Worm (Caenorhabditis elegans) whole organism, L3 larva: ENCODE results near the gene ptr-19.

Experiments used
- R02D3.7 ChIP-seq: fragments of 150-350 bp; optimal IDR thresholded peaks from 2 replicates; lab custom pipeline; 2014; ENCODE audit warnings: missing biosample characterization, missing genetic modification characterization
- ZK546.5 ChIP-seq: sonication (generic microtip); optimal IDR thresholded peaks from 2 replicates; lab custom pipeline; 2017; ENCODE audit warnings: missing biosample characterization, missing genetic modification characterization
- aly-2 ChIP-seq: fragments of 150-350 bp; optimal IDR thresholded peaks from 2 replicates; lab custom pipeline; 2014; ENCODE audit warnings: missing biosample characterization, missing genetic modification characterization
- ama-1 ChIP-seq: fragments of 150-350 bp; optimal IDR thresholded peaks from 2 replicates; lab custom pipeline; 2018
- ceh-16 ChIP-seq: sonication (generic microtip); optimal IDR thresholded peaks from 2 replicates; lab custom pipeline; 2017; ENCODE audit warnings: missing biosample characterization, missing genetic modification characterization
- ceh-28 ChIP-seq: fragments of 150-350 bp; optimal IDR thresholded peaks from 2 replicates; lab custom pipeline; 2014; ENCODE audit warnings: missing biosample characterization, missing genetic modification reagents, missing genetic modification characterization
- ceh-82 ChIP-seq: fragments of 150-350 bp; optimal IDR thresholded peaks from 2 replicates; lab custom pipeline; 2014; ENCODE audit warnings: missing biosample characterization, missing genetic modification characterization
- ceh-9 ChIP-seq: sonication (generic microtip); optimal IDR thresholded peaks from 2 replicates; lab custom pipeline; 2018; ENCODE audit warnings: missing biosample characterization, missing genetic modification characterization
- daf-12 ChIP-seq: fragments of 150-350 bp; optimal IDR thresholded peaks from 2 replicates; lab custom pipeline; 2014; ENCODE audit warnings: missing biosample characterization, missing genetic modification reagents, missing genetic modification characterization
- egl-27 ChIP-seq: sonication (generic microtip); optimal IDR thresholded peaks from 4 replicates; lab custom pipeline; 2017; ENCODE audit warnings: missing biosample characterization, missing genetic modification reagents, missing genetic modification characterization
- egl-5 ChIP-seq: fragments of 150-350 bp; optimal IDR thresholded peaks from 2 replicates; lab custom pipeline; 2017; ENCODE audit warnings: missing biosample characterization, missing genetic modification reagents, missing genetic modification characterization, inconsistent platforms
- elt-1 ChIP-seq: fragments of 150-350 bp; optimal IDR thresholded peaks from 2 replicates; lab custom pipeline; 2014; ENCODE audit warnings: missing biosample characterization, missing genetic modification characterization
- elt-2 ChIP-seq: sonication (generic microtip); optimal IDR thresholded peaks from 2 replicates; lab custom pipeline; 2016; ENCODE audit warnings: missing genetic modification reagents, mild to moderate bottlenecking, missing genetic modification characterization, missing compliant biosample characterization
- elt-3 ChIP-seq, 3 experiments: fragments of 150-350 bp in 1 of 3; sonication (generic microtip) in 2 of 3; optimal IDR thresholded peaks; 2 replicates in 2 of 3; 4 replicates in 1 of 3; lab custom pipeline; 2014 to 2017; ENCODE audit warnings: missing biosample characterization in 3 of 3, missing genetic modification characterization in 3 of 3
- eor-1 ChIP-seq, 2 experiments: fragments of 150-350 bp; optimal IDR thresholded peaks; 2 replicates each; lab custom pipeline; 2014 to 2018; ENCODE audit warnings: missing biosample characterization in 2 of 2, missing genetic modification characterization in 2 of 2
- fkh-10 ChIP-seq: sonication (generic microtip); optimal IDR thresholded peaks from 2 replicates; lab custom pipeline; 2017; ENCODE audit warnings: missing biosample characterization, missing genetic modification reagents, missing genetic modification characterization
- fkh-2 ChIP-seq: fragments of 150-350 bp; optimal IDR thresholded peaks from 2 replicates; lab custom pipeline; 2014; ENCODE audit warnings: missing biosample characterization, missing genetic modification reagents, missing genetic modification characterization
- fos-1 ChIP-seq: fragments of 150-350 bp; optimal IDR thresholded peaks from 2 replicates; lab custom pipeline; 2014; ENCODE audit warnings: missing biosample characterization, missing genetic modification characterization
- hmg-11 ChIP-seq: sonication (generic microtip); optimal IDR thresholded peaks from 2 replicates; lab custom pipeline; 2016; ENCODE audit warnings: missing genetic modification characterization, missing compliant biosample characterization
- jun-1 ChIP-seq: fragments of 150-350 bp; optimal IDR thresholded peaks from 2 replicates; lab custom pipeline; 2014; ENCODE audit warnings: missing biosample characterization, missing genetic modification reagents, missing genetic modification characterization
- lin-15B ChIP-seq: fragments of 150-350 bp; optimal IDR thresholded peaks from 2 replicates; lab custom pipeline; 2014; ENCODE audit warnings: missing biosample characterization, missing genetic modification characterization
- lin-39 ChIP-seq: fragments of 150-350 bp; optimal IDR thresholded peaks from 2 replicates; lab custom pipeline; 2018; ENCODE audit warnings: missing biosample characterization, missing genetic modification reagents, missing genetic modification characterization
- lsy-12 ChIP-seq: sonication (generic microtip); optimal IDR thresholded peaks from 2 replicates; lab custom pipeline; 2016; ENCODE audit warnings: mild to moderate bottlenecking, missing genetic modification characterization, missing compliant biosample characterization
- mdl-1 ChIP-seq: fragments of 150-350 bp; optimal IDR thresholded peaks from 2 replicates; lab custom pipeline; 2014; ENCODE audit warnings: missing biosample characterization, missing genetic modification characterization
- mml-1 ChIP-seq: fragments of 150-350 bp; sonication (generic microtip); optimal IDR thresholded peaks from 3 replicates; lab custom pipeline; 2014; ENCODE audit warnings: missing biosample characterization, missing genetic modification characterization
- nfya-1 ChIP-seq: sonication (generic microtip); optimal IDR thresholded peaks from 2 replicates; lab custom pipeline; 2017; ENCODE audit warnings: missing genetic modification characterization, mild to moderate bottlenecking, missing compliant biosample characterization, antibody characterized with exemption, moderate library complexity; ENCODE audit not compliant: insufficient read depth
- nhr-11 ChIP-seq: fragments of 150-350 bp; optimal IDR thresholded peaks from 2 replicates; lab custom pipeline; 2014; ENCODE audit warnings: missing biosample characterization, missing genetic modification characterization
- nhr-12 ChIP-seq: fragments of 150-350 bp; optimal IDR thresholded peaks from 2 replicates; lab custom pipeline; 2014; ENCODE audit warnings: missing biosample characterization, missing genetic modification characterization
- nhr-23 ChIP-seq: fragments of 150-350 bp; optimal IDR thresholded peaks from 2 replicates; lab custom pipeline; 2014; ENCODE audit warnings: missing biosample characterization, missing genetic modification reagents, missing genetic modification characterization
- nhr-237 ChIP-seq: fragments of 150-350 bp; optimal IDR thresholded peaks from 2 replicates; lab custom pipeline; 2014; ENCODE audit warnings: missing biosample characterization, missing genetic modification characterization
- nhr-25 ChIP-seq: sonication (generic microtip); optimal IDR thresholded peaks from 2 replicates; lab custom pipeline; 2017; ENCODE audit warnings: missing biosample characterization, missing genetic modification characterization
- nhr-28 ChIP-seq: fragments of 150-350 bp; optimal IDR thresholded peaks from 2 replicates; lab custom pipeline; 2014; ENCODE audit warnings: missing biosample characterization, missing genetic modification characterization
- nhr-43 ChIP-seq: sonication (generic microtip); optimal IDR thresholded peaks from 2 replicates; lab custom pipeline; 2016; ENCODE audit warnings: mild to moderate bottlenecking, missing genetic modification characterization, missing compliant biosample characterization; ENCODE audit not compliant: poor library complexity, severe bottlenecking
- nhr-67 ChIP-seq: fragments of 150-350 bp; optimal IDR thresholded peaks from 2 replicates; lab custom pipeline; 2014; ENCODE audit warnings: missing biosample characterization, missing genetic modification characterization
- nhr-76 ChIP-seq: fragments of 150-350 bp; sonication (generic microtip); optimal IDR thresholded peaks from 5 replicates; lab custom pipeline; 2014; ENCODE audit warnings: missing biosample characterization, missing genetic modification characterization
- nhr-77 ChIP-seq: fragments of 150-350 bp; optimal IDR thresholded peaks from 2 replicates; lab custom pipeline; 2014; ENCODE audit warnings: missing biosample characterization, missing genetic modification characterization
- pha-4 ChIP-seq: fragments of 150-350 bp; optimal IDR thresholded peaks from 2 replicates; lab custom pipeline; 2014; ENCODE audit warnings: missing biosample characterization, missing genetic modification reagents, missing genetic modification characterization
- pqm-1 ChIP-seq: fragments of 150-350 bp; optimal IDR thresholded peaks from 2 replicates; lab custom pipeline; 2017; ENCODE audit warnings: missing biosample characterization, missing genetic modification characterization, inconsistent platforms
- sea-2 ChIP-seq: fragments of 150-350 bp; sonication (generic microtip); optimal IDR thresholded peaks from 4 replicates; lab custom pipeline; 2014; ENCODE audit warnings: missing biosample characterization, missing genetic modification reagents, missing genetic modification characterization
- skn-1 ChIP-seq: fragments of 150-350 bp; optimal IDR thresholded peaks from 2 replicates; lab custom pipeline; 2014; ENCODE audit warnings: missing biosample characterization, missing genetic modification characterization
- snpc-4 ChIP-seq: fragments of 150-350 bp; optimal IDR thresholded peaks from 2 replicates; lab custom pipeline; 2014; ENCODE audit warnings: missing biosample characterization, missing genetic modification characterization
- tbx-2 ChIP-seq: sonication (generic microtip); optimal IDR thresholded peaks from 2 replicates; lab custom pipeline; 2016; ENCODE audit warnings: mild to moderate bottlenecking, missing genetic modification characterization, missing compliant biosample characterization
- unc-39 ChIP-seq: sonication (generic microtip); optimal IDR thresholded peaks from 4 replicates; lab custom pipeline; 2017; ENCODE audit warnings: missing biosample characterization, missing genetic modification characterization
- unc-62 ChIP-seq: fragments of 150-350 bp; sonication (generic microtip); optimal IDR thresholded peaks from 4 replicates; lab custom pipeline; 2014; ENCODE audit warnings: missing biosample characterization, missing genetic modification reagents, missing genetic modification characterization
- zag-1 ChIP-seq: fragments of 150-350 bp; optimal IDR thresholded peaks from 2 replicates; lab custom pipeline; 2014; ENCODE audit warnings: missing biosample characterization, missing genetic modification characterization
- ztf-11 ChIP-seq: fragments of 150-350 bp; optimal IDR thresholded peaks from 2 replicates; lab custom pipeline; 2014; ENCODE audit warnings: missing biosample characterization, missing genetic modification characterization
- ztf-4 ChIP-seq: fragments of 150-350 bp; optimal IDR thresholded peaks from 2 replicates; lab custom pipeline; 2014; ENCODE audit warnings: missing biosample characterization, missing genetic modification characterization

ptr-19 gene

DNA sequence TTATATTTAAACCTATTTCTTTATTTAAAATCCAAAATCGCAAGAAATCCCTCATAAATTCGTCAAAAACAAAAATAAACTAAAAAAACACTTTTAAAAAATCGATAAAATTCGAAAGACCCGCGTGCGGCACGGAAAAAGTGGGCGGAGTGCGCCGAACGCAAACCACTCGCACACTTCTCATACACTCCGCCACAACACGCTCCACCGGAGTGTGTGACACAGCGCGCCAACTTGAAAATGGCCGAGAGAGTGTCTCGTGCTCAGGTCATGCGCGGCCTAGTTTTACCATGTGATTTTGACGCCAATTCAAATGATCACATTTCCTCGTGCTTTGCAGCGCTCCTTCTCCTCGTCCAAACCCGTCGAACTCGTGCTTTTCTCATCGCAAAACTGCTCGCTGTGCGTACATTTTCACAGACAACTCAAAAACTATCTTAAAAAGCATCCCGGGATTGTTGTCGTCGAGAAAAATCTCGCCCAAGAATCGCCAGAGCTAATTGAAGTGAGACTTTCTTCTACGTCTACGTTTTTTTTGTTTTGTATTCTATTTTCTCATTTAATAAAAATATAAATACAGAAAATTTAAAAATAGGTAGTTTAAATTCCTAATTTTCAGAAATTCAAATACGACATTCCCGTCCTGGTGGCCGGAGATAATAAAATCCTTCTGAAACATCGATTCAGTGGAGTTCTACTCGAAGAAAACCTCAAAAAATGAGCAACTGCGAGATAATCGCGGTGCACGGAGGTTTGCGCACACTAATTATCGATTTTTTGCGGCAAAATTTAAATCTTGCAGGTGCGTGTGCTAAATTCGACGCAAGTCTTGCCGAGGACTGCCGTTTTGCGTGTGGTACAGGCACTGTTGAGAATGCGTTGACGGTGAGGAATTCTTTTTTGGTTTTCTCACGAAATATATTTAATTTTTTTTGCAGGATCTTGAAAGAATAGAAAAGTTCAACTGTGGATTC, 22.3 kb upstream of the ptr-19 start, which contains the start of gene tasp-1:
Gene tasp-1 (plus strand): TSS at position 258 of the 974 bp plus-strand sequence.
- TF ChIP-seq nhr-28 (tag; lab: Kevin White, UChicago) (peak; percentile 88), nhr-77 (tag; lab: Kevin White, UChicago) (peak; percentile 96), nhr-67 (peak; percentile 54), elt-3 (tag; optimal IDR thresholded peaks at IDR 0.05; lab: Kevin White, UChicago) (peak; percentile 97 to 100 (median 97)), ama-1 (peak; percentile 85), daf-12 (tag; lab: Kevin White, UChicago) (peak; percentile 83), egl-27 (tag; lab: Kevin White, UChicago) (peak; percentile 97), ceh-82 (tag; lab: Kevin White, UChicago) (peak; percentile 99), nhr-76 (tag; lab: Kevin White, UChicago) (peak; percentile 94), elt-1 (tag; lab: Kevin White, UChicago) (peak; percentile 94), fos-1 (peak; percentile 99), sea-2 (GFP tag; lab: Kevin White, UChicago) (peak; percentile 96), lin-39 (peak; percentile 100), nhr-12 (no peak), jun-1 (tag; lab: Kevin White, UChicago) (peak; percentile 100), tbx-2 (tag; lab: Kevin White, UChicago) (peak; percentile 97), nhr-43 (tag; lab: Kevin White, UChicago) (peak; percentile 99), snpc-4 (tag; lab: Kevin White, UChicago) (peak; percentile 97), pha-4 (tag; lab: Kevin White, UChicago) (peak; percentile 100), ZK546.5 (tag; lab: Kevin White, UChicago) (peak; percentile 73), egl-5 (tag; lab: Kevin White, UChicago) (peak; percentile 98), nfya-1 (tag; lab: Kevin White, UChicago) (peak; percentile 99), zag-1 (tag; lab: Kevin White, UChicago) (peak; percentile 90), unc-39 (tag; lab: Kevin White, UChicago) (peak; percentile 64), lsy-12 (tag; lab: Kevin White, UChicago) (peak; percentile 100), skn-1 (peak; percentile 98), fkh-10 (peak; percentile 100), mdl-1 (tag; lab: Kevin White, UChicago) (peak; percentile 99), hmg-11 (tag; lab: Kevin White, UChicago) (peak; percentile 100), nhr-25 (tag; lab: Kevin White, UChicago) (peak; percentile 100), ztf-11 (tag; lab: Kevin White, UChicago) (peak; percentile 76), ceh-9 (tag; lab: Kevin White, UChicago) (no peak), nhr-23 (tag; lab: Kevin White, UChicago) (peak; percentile 100), lin-15B (tag; lab: Kevin White, UChicago) (peak; percentile 100), R02D3.7 (tag; lab: Kevin White, UChicago) (peak; percentile 98), nhr-237 (no peak), elt-2 (tag; lab: Kevin White, UChicago) (peak; percentile 99), eor-1 (tag; optimal IDR thresholded peaks at IDR 0.05; lab: Kevin White, UChicago) (peak in 1 of 2 experiments; percentile 50), ceh-16 (tag; lab: Kevin White, UChicago) (peak; percentile 77), unc-62 (GFP tag; lab: Kevin White, UChicago) (peak; percentile 100), ztf-4 (tag; lab: Kevin White, UChicago) (peak; percentile 96), pqm-1 (tag; lab: Kevin White, UChicago) (peak; percentile 97), ceh-28 (tag; lab: Kevin White, UChicago) (peak; percentile 99), nhr-11 (peak; percentile 100), aly-2 (tag; lab: Kevin White, UChicago) (peak; percentile 93), fkh-2 (peak; percentile 94), mml-1 (tag; lab: Kevin White, UChicago) (peak; percentile 53)
- TF ChIP-seq, all 47 proteins: peak for 44
